Fruit fly (Drosophila melanogaster): ENCODE measurements around the gene Atg1.

The Atg1 gene

dm6 chr3L:12772740-12773686, 31.9 kb downstream of the Atg1 start, which contains the start of gene Hip1 (continued):
- TF ChIP-seq kah (GFP tag; optimal IDR thresholded peaks at IDR 0.05) (no peak), nom (GFP tag; optimal IDR thresholded peaks at IDR 0.05) (no peak), CG6791 (GFP tag; IDR thresholded peaks at IDR 0.05; ENCODE audit: partially characterized antibody) (peak; percentile 89), mirr (GFP tag; optimal IDR thresholded peaks at IDR 0.05) (peak; percentile 96), CG6689 (GFP tag; IDR thresholded peaks at IDR 0.05) (no peak), al (GFP tag; IDR thresholded peaks at IDR 0.05) (no peak), Nf-YA (GFP tag; IDR thresholded peaks at IDR 0.05) (no peak), Med (GFP tag) (no peak), Ets65A (GFP tag) (no peak), CG18619 (GFP tag; optimal IDR thresholded peaks at IDR 0.05) (no peak), fd102C (GFP tag; optimal IDR thresholded peaks at IDR 0.05) (no peak), HmgZ (tag; optimal IDR thresholded peaks at IDR 0.05) (no peak), CG1832 (GFP tag; optimal IDR thresholded peaks at IDR 0.05) (no peak), zen (tag; optimal IDR thresholded peaks at IDR 0.05) (no peak), CG43689 (GFP tag; IDR thresholded peaks at IDR 0.05) (no peak), bab2 (GFP tag; optimal IDR thresholded peaks at IDR 0.05) (no peak), CG10366 (GFP tag; IDR thresholded peaks at IDR 0.05) (no peak), MBD-R2 (GFP tag; IDR thresholded peaks at IDR 0.05) (peak; percentile 64), bowl (GFP tag; IDR thresholded peaks at IDR 0.05) (no peak), CG5953 (GFP tag; IDR thresholded peaks at IDR 0.05) (no peak), CG8765 (GFP tag; IDR thresholded peaks at IDR 0.05) (no peak), CG13287 (GFP tag; IDR thresholded peaks at IDR 0.05; ENCODE audit: partially characterized antibody) (peak; percentile 95), cato (GFP tag; optimal IDR thresholded peaks at IDR 0.05; ENCODE audit: borderline replicate concordance) (no peak), z (GFP tag; IDR thresholded peaks at IDR 0.05) (no peak), CG9797 (GFP tag; optimal IDR thresholded peaks at IDR 0.05) (no peak), Bteb2 (GFP tag; optimal IDR thresholded peaks at IDR 0.05) (no peak), sim (GFP tag; IDR thresholded peaks at IDR 0.05) (no peak), CG8281 (tag; optimal IDR thresholded peaks at IDR 0.05) (peak; percentile 73), CG2129 (GFP tag; IDR thresholded peaks at IDR 0.05; ENCODE audit: partially characterized antibody) (peak; percentile 61), Mrtf (GFP tag; IDR thresholded peaks at IDR 0.05) (no peak), CG3995 (GFP tag; optimal IDR thresholded peaks at IDR 0.05) (no peak), pzg (GFP tag; optimal IDR thresholded peaks at IDR 0.05) (peak; percentile 70), CG7963 (GFP tag; IDR thresholded peaks at IDR 0.05; ENCODE audit: partially characterized antibody) (peak; percentile 70; the same call in 2 of the 3 replicates), CG11456 (GFP tag; IDR thresholded peaks at IDR 0.05) (no peak), gce (GFP tag; IDR thresholded peaks at IDR 0.05) (no peak), klu (GFP tag; IDR thresholded peaks at IDR 0.05) (no peak), CG14667 (GFP tag; IDR thresholded peaks at IDR 0.05) (no peak), CG5245 (GFP tag; optimal IDR thresholded peaks at IDR 0.05) (no peak), Rx (GFP tag; IDR thresholded peaks at IDR 0.05) (no peak), Optix (GFP tag; IDR thresholded peaks at IDR 0.05) (no peak), az2 (GFP tag; optimal IDR thresholded peaks at IDR 0.05) (no peak), disco-r (GFP tag; optimal IDR thresholded peaks at IDR 0.05) (no peak), ato (GFP tag; IDR thresholded peaks at IDR 0.05; ENCODE audit: partially characterized antibody) (peak; percentile 78), CG10147 (GFP tag; optimal IDR thresholded peaks at IDR 0.05) (no peak), nerfin-2 (GFP tag; IDR thresholded peaks at IDR 0.05; ENCODE audit: partially characterized antibody) (peak; percentile 80), Dp (GFP tag; optimal IDR thresholded peaks at IDR 0.05) (peak; percentile 88), Side (GFP tag; optimal IDR thresholded peaks at IDR 0.05) (peak; percentile 14), run (tag; optimal IDR thresholded peaks at IDR 0.05) (no peak), CG14441 (GFP tag; IDR thresholded peaks at IDR 0.05) (no peak), sima (GFP tag; optimal IDR thresholded peaks at IDR 0.05) (no peak)

Measured in whole organism, embryonic.